Worm (Caenorhabditis elegans): ENCODE results near the gene K09D9.3.

DNA sequence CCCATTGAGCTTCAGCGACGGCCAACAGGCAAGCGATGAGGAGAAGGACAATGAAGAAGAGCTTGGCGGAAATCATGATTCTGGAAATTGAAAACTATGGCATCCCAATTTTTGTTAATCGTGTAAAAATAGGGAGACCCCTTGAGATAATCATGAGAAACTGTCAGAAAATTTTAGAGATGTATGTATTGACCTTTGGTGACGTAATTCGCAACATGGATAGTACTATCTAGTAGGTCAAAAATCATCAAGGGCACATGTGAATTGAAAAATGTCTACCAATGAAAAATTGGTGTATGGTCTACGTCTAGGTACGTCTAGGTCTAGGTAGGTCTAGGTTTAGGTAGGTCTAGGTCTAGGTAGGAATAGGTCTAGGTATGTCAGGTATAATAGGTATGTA, 40.2 kb upstream of the K09D9.3 start, which contains the start of gene nlp-34:
- TF ChIP-seq zag-1 (tag; optimal IDR thresholded peaks at IDR 0.05): no peak
- TF ChIP-seq ama-1 (optimal IDR thresholded peaks at IDR 0.05): no peak
- TF ChIP-seq unc-39 (tag; optimal IDR thresholded peaks at IDR 0.05): no peak
- TF ChIP-seq lin-29 (GFP tag; IDR thresholded peaks at IDR 0.05): no peak
- TF ChIP-seq aly-2 (tag; optimal IDR thresholded peaks at IDR 0.05): no peak
- no peak for TF ChIP-seq lsy-2 (tag; optimal IDR thresholded peaks at IDR 0.05)
- TF ChIP-seq pha-4 (GFP tag; IDR thresholded peaks at IDR 0.05): no peak
- TF ChIP-seq pha-4 (tag; optimal IDR thresholded peaks at IDR 0.05): no peak
- no peak for TF ChIP-seq nhr-77 (tag; optimal IDR thresholded peaks at IDR 0.05)
- no peak for TF ChIP-seq nhr-42 (GFP tag; IDR thresholded peaks at IDR 0.05)
- TF ChIP-seq sdz-12 (GFP tag; optimal IDR thresholded peaks at IDR 0.05): no peak
- TF ChIP-seq nhr-76 (tag; optimal IDR thresholded peaks at IDR 0.05): no peak
- TF ChIP-seq ZK546.5 (tag; optimal IDR thresholded peaks at IDR 0.05): no peak
